Fruit fly (Drosophila melanogaster): ENCODE measurements around the gene ouib.

The ouib gene

DNA sequence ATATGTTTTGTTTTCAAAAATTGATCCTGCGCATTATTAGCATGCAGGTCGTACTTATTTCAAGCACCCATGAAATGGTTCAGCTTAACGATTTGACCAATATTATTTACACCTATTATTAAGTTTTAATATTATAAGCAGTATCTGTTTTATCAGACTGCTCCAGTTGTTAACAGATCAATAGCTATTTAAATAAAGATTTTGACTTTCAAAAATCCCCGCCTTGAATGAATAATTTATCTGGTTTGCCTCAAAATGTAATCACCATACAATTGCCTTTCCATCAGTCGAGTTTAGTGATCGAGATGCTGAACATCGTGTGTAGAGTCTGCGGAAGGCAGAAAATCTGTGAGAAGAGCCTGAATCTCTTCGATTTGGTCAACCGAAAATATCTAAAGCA is at the start of gene ouib:
ouib (plus strand) TSS at position 301 of the 400 bp plus-strand sequence.
- no peak for TF ChIP-seq GATAe (GFP tag; conservative IDR thresholded peaks at IDR 0.05)
- TF ChIP-seq CG17612 (GFP tag; IDR thresholded peaks at IDR 0.05), result no peak
- no peak for TF ChIP-seq HLH54F (GFP tag; optimal IDR thresholded peaks at IDR 0.05)
- TF ChIP-seq Hand (GFP tag; optimal IDR thresholded peaks at IDR 0.05), result no peak
- no peak for TF ChIP-seq zen2 (GFP tag; IDR thresholded peaks at IDR 0.05; ENCODE audit: partially characterized antibody)
- no peak for TF ChIP-seq row (GFP tag; IDR thresholded peaks at IDR 0.05)
- no peak for TF ChIP-seq Atf3 (GFP tag; optimal IDR thresholded peaks at IDR 0.05)
- no peak for TF ChIP-seq ken (GFP tag; IDR thresholded peaks at IDR 0.05)
- TF ChIP-seq ro (GFP tag; IDR thresholded peaks at IDR 0.05), result no peak
- TF ChIP-seq E2f1 (GFP tag; IDR thresholded peaks at IDR 0.05), result no peak
- no peak for TF ChIP-seq CG11085 (GFP tag; IDR thresholded peaks at IDR 0.05)

DNA sequence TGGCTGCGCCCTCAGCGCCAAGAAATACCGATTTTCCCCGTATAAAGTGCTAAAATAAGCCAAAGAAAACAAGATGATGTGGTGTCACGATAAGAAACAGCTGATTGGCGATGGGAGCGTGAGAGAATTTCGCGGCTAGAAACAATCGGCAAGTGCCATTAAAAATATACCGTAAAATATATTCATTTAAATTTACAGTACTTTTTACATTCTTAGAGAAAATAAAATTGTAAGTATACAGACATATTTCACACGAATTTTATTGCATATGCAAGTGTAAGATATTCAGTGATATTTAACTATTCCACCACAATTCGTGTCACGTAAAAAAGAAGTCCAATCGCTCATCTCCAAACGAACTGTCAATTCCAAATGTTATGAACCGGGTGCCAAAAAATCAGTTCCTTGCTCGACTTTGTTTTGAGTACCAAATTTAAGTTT is 48.7 kb upstream of the ouib start, which contains the start of the genes Unc50, CG11755 and CG8043:
Unc50 (minus strand) TSS at position 54 of the 441 bp plus-strand sequence.
CG11755 (plus strand) TSS at position 356 of the 441 bp plus-strand sequence.
CG8043 (plus strand) TSS at position 356 of the 441 bp plus-strand sequence.
- no peak for TF ChIP-seq Hr39 (optimal IDR thresholded peaks at IDR 0.05)
- TF ChIP-seq Atf-2 (GFP tag; optimal IDR thresholded peaks at IDR 0.05), result peak; percentile 53
- peak; percentile 48 for TF ChIP-seq CG3065 (GFP tag; optimal IDR thresholded peaks at IDR 0.05)
- TF ChIP-seq Bteb2 (GFP tag; optimal IDR thresholded peaks at IDR 0.05), result peak; percentile 53
- TF ChIP-seq sisA (GFP tag; IDR thresholded peaks at IDR 0.05), result peak; percentile 73
- no peak for TF ChIP-seq CG13894 (tag; optimal IDR thresholded peaks at IDR 0.05)
- TF ChIP-seq NC2β (GFP tag; optimal IDR thresholded peaks at IDR 0.05), result peak; percentile 48
- peak; percentile 8 for TF ChIP-seq MESR4 (GFP tag; optimal IDR thresholded peaks at IDR 0.05)
- peak in 1 of 3 experiments; percentile 75 for TF ChIP-seq Stat92E (GFP tag; optimal IDR thresholded peaks at IDR 0.05)
- no peak for TF ChIP-seq CG30431 (GFP tag; optimal IDR thresholded peaks at IDR 0.05)
- TF ChIP-seq pros (GFP tag; optimal IDR thresholded peaks at IDR 0.05), result peak; percentile 42
- TF ChIP-seq CG7372 (GFP tag; IDR thresholded peaks at IDR 0.05), result peak; percentile 59
- TF ChIP-seq CG32767 (GFP tag; IDR thresholded peaks at IDR 0.05), result peak; percentile 32; the same call in 1 of the 2 replicates
- TF ChIP-seq prd (optimal IDR thresholded peaks at IDR 0.05), result no peak
- peak; percentile 79 for TF ChIP-seq prd (GFP tag; IDR thresholded peaks at IDR 0.05)
- TF ChIP-seq CG8359 (GFP tag; optimal IDR thresholded peaks at IDR 0.05; ENCODE audit: borderline replicate concordance), result no peak
- no peak for TF ChIP-seq D (optimal IDR thresholded peaks at IDR 0.05)
- TF ChIP-seq D (GFP tag; optimal IDR thresholded peaks at IDR 0.05), result peak; percentile 42
- peak; percentile 99 for TF ChIP-seq CG16813 (GFP tag; IDR thresholded peaks at IDR 0.05; ENCODE audit: partially characterized antibody)
- TF ChIP-seq usp (GFP tag; optimal IDR thresholded peaks at IDR 0.05), result no peak
- TF ChIP-seq stc (GFP tag; IDR thresholded peaks at IDR 0.05), result no peak
- peak; percentile 83 for TF ChIP-seq slbo (GFP tag; IDR thresholded peaks at IDR 0.05)
- TF ChIP-seq repo (GFP tag; optimal IDR thresholded peaks at IDR 0.05), result peak; percentile 34
- TF ChIP-seq bab2 (GFP tag; optimal IDR thresholded peaks at IDR 0.05), result peak; percentile 57
- TF ChIP-seq Oli (tag; optimal IDR thresholded peaks at IDR 0.05), result peak; percentile 64
- TF ChIP-seq bigmax (GFP tag; optimal IDR thresholded peaks at IDR 0.05), result no peak
- TF ChIP-seq en (GFP tag; optimal IDR thresholded peaks at IDR 0.05), result peak; percentile 8
- TF ChIP-seq CG10366 (GFP tag; IDR thresholded peaks at IDR 0.05), result peak; percentile 48; the same call in 1 of the 2 replicates
- peak; percentile 25 for TF ChIP-seq NK7.1 (GFP tag; optimal IDR thresholded peaks at IDR 0.05)
- peak; percentile 77 for TF ChIP-seq CG10267 (tag; optimal IDR thresholded peaks at IDR 0.05)
- no peak for TF ChIP-seq HLHmδ (GFP tag; optimal IDR thresholded peaks at IDR 0.05)
- TF ChIP-seq ftz-f1 (GFP tag; optimal IDR thresholded peaks at IDR 0.05), result no peak
- no peak for TF ChIP-seq Neu2 (GFP tag; optimal IDR thresholded peaks at IDR 0.05; ENCODE audit: borderline replicate concordance)
- peak; percentile 15 for TF ChIP-seq ERR (GFP tag; optimal IDR thresholded peaks at IDR 0.05)
- peak; percentile 99 for TF ChIP-seq CG13287 (GFP tag; IDR thresholded peaks at IDR 0.05; ENCODE audit: partially characterized antibody)
- TF ChIP-seq CG11247 (GFP tag; IDR thresholded peaks at IDR 0.05), result peak; percentile 57; the same call in 1 of the 2 replicates
- peak; percentile 27 for TF ChIP-seq Mes4 (GFP tag; optimal IDR thresholded peaks at IDR 0.05)
- TF ChIP-seq Pdp1 (GFP tag; optimal IDR thresholded peaks at IDR 0.05), result peak; percentile 78 to 86
- TF ChIP-seq nom (GFP tag; optimal IDR thresholded peaks at IDR 0.05), result no peak
- peak; percentile 93 for TF ChIP-seq amos (GFP tag; IDR thresholded peaks at IDR 0.05; ENCODE audit: partially characterized antibody)
